Worm (Caenorhabditis elegans) whole organism, midembryonic: ENCODE data around the gene F12E12.1.

Experiments used
- T22C8.4 ChIP-seq: fragments of 200-800 bp; sonication (Bioruptor generic); IDR thresholded peaks from 2 replicates; pipeline ENCODE4 v1.3.6; 2022; ENCODE audit warnings: missing genetic modification characterization, missing compliant biosample characterization
- flt-1 ChIP-seq: fragments of 200-800 bp; sonication (Bioruptor generic); IDR thresholded peaks from 2 replicates; pipeline ENCODE4 v1.3.6; 2022; ENCODE audit warnings: missing genetic modification characterization, missing compliant biosample characterization
- klf-2 ChIP-seq: fragments of 200-800 bp; sonication (Bioruptor generic); conservative IDR thresholded peaks from 2 replicates; pipeline ENCODE4 v1.3.6; 2022; ENCODE audit warnings: missing genetic modification reagents, missing genetic modification characterization, missing compliant biosample characterization
- med-1 ChIP-seq: sonication (generic microtip); optimal IDR thresholded peaks from 2 replicates; lab custom pipeline; 2017; ENCODE audit warnings: missing genetic modification characterization, mild to moderate bottlenecking, missing compliant biosample characterization, antibody characterized with exemption, missing genetic modification reagents; ENCODE audit not compliant: insufficient read depth
- ref-1 ChIP-seq: fragments of 200-800 bp; sonication (Bioruptor generic); conservative IDR thresholded peaks from 2 replicates; pipeline ENCODE4 v1.3.6; 2022; ENCODE audit warnings: missing genetic modification reagents, missing genetic modification characterization, missing compliant biosample characterization
- ztf-23 ChIP-seq: fragments of 200-800 bp; sonication (Bioruptor generic); IDR thresholded peaks from 2 replicates; pipeline ENCODE4 v1.3.6; 2022; ENCODE audit warnings: missing genetic modification reagents, missing genetic modification characterization, missing compliant biosample characterization
- ztf-29 ChIP-seq: fragments of 200-800 bp; sonication (Bioruptor generic); IDR thresholded peaks from 2 replicates; pipeline ENCODE4 v1.3.6; 2022; ENCODE audit warnings: missing genetic modification reagents, missing genetic modification characterization, missing compliant biosample characterization

DNA sequence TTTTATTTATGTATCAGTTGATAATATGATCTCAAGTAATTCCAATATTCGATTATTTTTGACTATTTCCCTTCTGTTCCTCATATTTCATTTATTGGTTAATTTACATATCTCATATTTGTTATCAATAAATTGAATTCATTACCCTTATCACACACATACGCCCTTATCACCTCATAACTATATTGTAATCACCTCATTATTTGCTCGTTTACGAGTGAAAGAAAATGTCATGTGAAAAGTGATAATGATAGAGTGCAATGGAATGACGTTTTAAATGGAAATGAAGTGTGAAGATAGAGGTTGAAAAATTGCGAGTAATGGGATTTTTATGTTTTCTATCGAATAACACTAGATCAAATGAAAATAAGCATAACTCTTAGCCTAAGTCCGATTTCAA is 44.9 kb downstream of the F12E12.1 start:
- TF ChIP-seq flt-1 (no peak), T22C8.4 (GFP tag; lab: Robert Waterston, UW) (no peak), ztf-23 (GFP tag; lab: Robert Waterston, UW) (no peak), klf-2 (GFP tag; lab: Robert Waterston, UW) (no peak), ztf-29 (GFP tag; lab: Robert Waterston, UW) (no peak), ref-1 (GFP tag; lab: Robert Waterston, UW) (no peak), med-1 (GFP tag; lab: Kevin White, UChicago) (no peak)
